Fruit fly (Drosophila melanogaster): ENCODE data around the gene CG14322.

DNA sequence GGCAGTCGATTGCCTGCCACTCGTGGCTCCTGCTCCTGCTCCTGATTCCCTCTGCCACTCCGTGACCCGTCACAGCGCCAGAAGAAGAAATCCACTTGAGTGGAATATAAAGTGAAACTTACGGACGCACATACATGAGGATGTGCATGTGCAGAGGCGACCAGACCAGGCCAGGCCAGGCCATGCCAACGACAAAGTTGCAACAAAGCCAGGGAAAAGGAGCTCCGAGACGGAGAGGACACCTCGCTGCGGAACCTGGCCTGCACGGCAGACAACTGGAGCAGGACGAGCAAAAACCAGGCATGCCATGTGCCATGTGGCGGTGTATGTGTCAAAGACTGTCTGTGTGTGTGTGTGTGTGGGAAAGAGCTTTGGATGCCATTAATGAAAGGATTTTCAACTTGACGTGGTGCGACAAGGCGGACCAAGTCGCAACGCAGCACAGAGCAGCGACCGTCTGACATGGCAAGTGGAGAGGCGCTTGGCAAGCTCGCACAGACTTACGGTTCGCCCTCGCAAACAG is 62.2 kb downstream of the CG14322 start:
- no peak for TF ChIP-seq CG8478 (optimal IDR thresholded peaks at IDR 0.05)
- TF ChIP-seq Dll (optimal IDR thresholded peaks at IDR 0.05), result no peak
- TF ChIP-seq psq (optimal IDR thresholded peaks at IDR 0.05), result no peak

All from whole organism.